Worm (Caenorhabditis elegans) whole organism, L3 larva: ENCODE measurements around the gene C05E11.2.

Experiments used
- R02D3.7 ChIP-seq: fragments of 150-350 bp; optimal IDR thresholded peaks from 2 replicates; lab custom pipeline; 2014; ENCODE audit warnings: missing biosample characterization, missing genetic modification characterization
- aly-2 ChIP-seq: fragments of 150-350 bp; optimal IDR thresholded peaks from 2 replicates; lab custom pipeline; 2014; ENCODE audit warnings: missing biosample characterization, missing genetic modification characterization
- ama-1 ChIP-seq: fragments of 150-350 bp; optimal IDR thresholded peaks from 2 replicates; lab custom pipeline; 2018
- ceh-82 ChIP-seq: fragments of 150-350 bp; optimal IDR thresholded peaks from 2 replicates; lab custom pipeline; 2014; ENCODE audit warnings: missing biosample characterization, missing genetic modification characterization
- elt-1 ChIP-seq: fragments of 150-350 bp; optimal IDR thresholded peaks from 2 replicates; lab custom pipeline; 2014; ENCODE audit warnings: missing biosample characterization, missing genetic modification characterization
- elt-3 ChIP-seq, 3 experiments: fragments of 150-350 bp in 1 of 3; sonication (generic microtip) in 2 of 3; optimal IDR thresholded peaks; 2 replicates in 2 of 3; 4 replicates in 1 of 3; lab custom pipeline; 2014 to 2017; ENCODE audit warnings: missing biosample characterization in 3 of 3, missing genetic modification characterization in 3 of 3
- fos-1 ChIP-seq: fragments of 150-350 bp; optimal IDR thresholded peaks from 2 replicates; lab custom pipeline; 2014; ENCODE audit warnings: missing biosample characterization, missing genetic modification characterization
- hmg-11 ChIP-seq: sonication (generic microtip); optimal IDR thresholded peaks from 2 replicates; lab custom pipeline; 2016; ENCODE audit warnings: missing genetic modification characterization, missing compliant biosample characterization
- jun-1 ChIP-seq: fragments of 150-350 bp; optimal IDR thresholded peaks from 2 replicates; lab custom pipeline; 2014; ENCODE audit warnings: missing biosample characterization, missing genetic modification reagents, missing genetic modification characterization
- mdl-1 ChIP-seq: fragments of 150-350 bp; optimal IDR thresholded peaks from 2 replicates; lab custom pipeline; 2014; ENCODE audit warnings: missing biosample characterization, missing genetic modification characterization
- nfya-1 ChIP-seq: sonication (generic microtip); optimal IDR thresholded peaks from 2 replicates; lab custom pipeline; 2017; ENCODE audit warnings: missing genetic modification characterization, mild to moderate bottlenecking, missing compliant biosample characterization, antibody characterized with exemption, moderate library complexity; ENCODE audit not compliant: insufficient read depth
- nhr-76 ChIP-seq: fragments of 150-350 bp; sonication (generic microtip); optimal IDR thresholded peaks from 5 replicates; lab custom pipeline; 2014; ENCODE audit warnings: missing biosample characterization, missing genetic modification characterization
- snpc-4 ChIP-seq: fragments of 150-350 bp; optimal IDR thresholded peaks from 2 replicates; lab custom pipeline; 2014; ENCODE audit warnings: missing biosample characterization, missing genetic modification characterization
- zag-1 ChIP-seq: fragments of 150-350 bp; optimal IDR thresholded peaks from 2 replicates; lab custom pipeline; 2014; ENCODE audit warnings: missing biosample characterization, missing genetic modification characterization

ce11 chrX:4548929-4549328 is 37.8 kb upstream of the C05E11.2 start:
- TF ChIP-seq ceh-82 (no peak), R02D3.7 (tag; lab: Kevin White, UChicago) (no peak), nhr-76 (no peak), nfya-1 (tag; lab: Kevin White, UChicago) (no peak), hmg-11 (tag; lab: Kevin White, UChicago) (no peak), aly-2 (tag; lab: Kevin White, UChicago) (no peak), fos-1 (tag; lab: Kevin White, UChicago) (no peak), ama-1 (no peak), snpc-4 (tag; lab: Kevin White, UChicago) (no peak), zag-1 (tag; lab: Kevin White, UChicago) (no peak), elt-3 (tag; optimal IDR thresholded peaks at IDR 0.05; lab: Kevin White, UChicago) (no peak), jun-1 (tag; lab: Kevin White, UChicago) (no peak), elt-1 (no peak), mdl-1 (tag; lab: Kevin White, UChicago) (no peak)
